Worm (Caenorhabditis elegans): ENCODE measurements around the gene col-10.
A peak's percentile ranks its signal among the peaks of the same experiment; 100 is the strongest.

col-10 gene

DNA sequence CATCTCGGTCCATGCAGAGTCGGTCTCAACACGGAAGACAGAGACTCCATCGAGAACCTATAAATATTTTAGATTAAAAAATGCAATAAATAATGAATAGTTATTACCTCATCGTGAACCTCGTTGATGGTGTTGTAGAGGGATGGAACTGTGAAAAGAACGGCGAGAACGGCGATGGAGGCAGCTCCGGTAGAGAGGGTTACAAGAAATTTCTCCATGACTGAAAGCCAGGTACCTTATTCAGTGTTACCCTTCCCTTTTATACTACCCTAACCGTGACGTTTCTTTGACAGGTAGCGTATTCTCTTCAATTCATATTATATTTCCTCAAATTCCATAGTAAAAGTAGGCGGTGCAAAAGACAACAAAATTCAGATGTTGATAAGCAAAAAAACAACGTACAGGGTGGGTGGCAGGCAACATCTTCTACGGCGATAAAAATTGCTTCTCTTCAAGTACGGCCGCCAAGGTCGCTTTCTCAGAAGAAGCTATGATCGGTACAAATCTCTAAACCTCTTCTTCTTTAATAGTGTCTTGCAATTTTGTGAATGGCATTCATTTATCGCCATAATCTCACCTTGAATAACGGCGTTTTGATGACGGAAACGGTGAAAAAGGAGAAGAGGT lies at the start of gene col-10:
col-10 (minus strand) TSS at position 235 of the 627 bp plus-strand sequence.
- no peak for TF ChIP-seq mdl-1 (tag; optimal IDR thresholded peaks at IDR 0.05)
- peak; percentile 6 for TF ChIP-seq hlh-11 (tag; optimal IDR thresholded peaks at IDR 0.05)
- TF ChIP-seq unc-62 (GFP tag; optimal IDR thresholded peaks at IDR 0.05 in 1 of 2) = peak in 1 of 2 experiments; percentile 66
- no peak for TF ChIP-seq unc-62 (tag; optimal IDR thresholded peaks at IDR 0.05)
- TF ChIP-seq tra-1 (GFP tag; IDR thresholded peaks at IDR 0.05) = no peak
- no peak for TF ChIP-seq egl-27 (tag; optimal IDR thresholded peaks at IDR 0.05)
- TF ChIP-seq saeg-2 (GFP tag; IDR thresholded peaks at IDR 0.05) = no peak
- no peak for TF ChIP-seq ceh-32 (tag; optimal IDR thresholded peaks at IDR 0.05; ENCODE audit: poor library complexity)
- no peak for TF ChIP-seq ZK337.2 (GFP tag; IDR thresholded peaks at IDR 0.05)
- peak; percentile 95 for TF ChIP-seq ama-1 (optimal IDR thresholded peaks at IDR 0.05)
- TF ChIP-seq snpc-1.2 (GFP tag; IDR thresholded peaks at IDR 0.05) = peak; percentile 35; the same call in 1 of the 2 replicates
- TF ChIP-seq attf-4 (tag; optimal IDR thresholded peaks at IDR 0.05) = no peak
- peak; percentile 76 for TF ChIP-seq nhr-25 (tag; optimal IDR thresholded peaks at IDR 0.05; ENCODE audit: borderline replicate concordance, insufficient read depth)
- TF ChIP-seq nhr-28 (tag; optimal IDR thresholded peaks at IDR 0.05) = peak; percentile 41
- no peak for TF ChIP-seq nhr-10 (tag; optimal IDR thresholded peaks at IDR 0.05)
- peak; percentile 3 for TF ChIP-seq mep-1 (tag; optimal IDR thresholded peaks at IDR 0.05)
- 0 out of 2 replicates have a peak, but pooled peaks have one; percentile 18 for TF ChIP-seq nhr-42 (GFP tag; IDR thresholded peaks at IDR 0.05)
- no peak for TF ChIP-seq spr-3 (GFP tag; optimal IDR thresholded peaks at IDR 0.05)
- TF ChIP-seq T26A8.4 (GFP tag; IDR thresholded peaks at IDR 0.05) = 0 out of 2 replicates have a peak, but pooled peaks have one; percentile 33
- no peak for TF ChIP-seq lin-15B (tag; optimal IDR thresholded peaks at IDR 0.05)
- TF ChIP-seq Y5F2A.4 (GFP tag; optimal IDR thresholded peaks at IDR 0.05) = no peak

- TF ChIP-seq nhr-77 (tag; optimal IDR thresholded peaks at IDR 0.05) (no peak), mdl-1 (tag; optimal IDR thresholded peaks at IDR 0.05) (no peak), aha-1 (tag) (peak; percentile 40), ceh-20 (GFP tag; IDR thresholded peaks at IDR 0.05) (no peak)
Observed at ce11 chrV:9213554-9213953, 48.4 kb upstream of the col-10 start, which contains the start of gene mdt-27. TSS of gene mdt-27 (minus strand) at chrV:9213654.

DNA sequence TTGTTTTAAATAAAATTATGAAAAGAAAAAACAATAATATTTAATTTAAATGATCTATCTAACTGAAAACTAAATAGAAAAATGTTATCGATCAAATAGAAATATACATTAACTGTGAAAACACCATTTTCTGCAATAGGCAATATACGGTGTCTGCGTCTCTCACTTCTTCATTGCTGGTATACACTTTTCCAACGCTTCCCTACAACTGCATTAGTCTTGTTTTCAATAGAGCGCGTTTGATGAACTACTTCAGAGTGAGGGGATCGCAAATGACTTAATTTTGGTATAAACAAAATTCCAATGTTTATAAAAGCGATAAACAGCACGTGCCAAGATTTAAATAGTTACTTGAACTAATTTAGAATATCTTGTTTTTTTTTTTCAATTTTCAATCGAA lies 47.4 kb upstream of the col-10 start:
- no peak for TF ChIP-seq ceh-62 (tag; optimal IDR thresholded peaks at IDR 0.05)
- TF ChIP-seq R02D3.7 (tag; optimal IDR thresholded peaks at IDR 0.05) = no peak
- no peak for TF ChIP-seq set-16 (GFP tag; IDR thresholded peaks at IDR 0.05)
- peak; percentile 17 for TF ChIP-seq nhr-6 (tag; optimal IDR thresholded peaks at IDR 0.05)
- TF ChIP-seq lin-1 (GFP tag; IDR thresholded peaks at IDR 0.05) = no peak
- no peak for TF ChIP-seq mxl-2 (GFP tag; conservative IDR thresholded peaks at IDR 0.05)
- no peak for TF ChIP-seq F10B5.3 (tag; optimal IDR thresholded peaks at IDR 0.05)
- TF ChIP-seq unc-62 (GFP tag; optimal IDR thresholded peaks at IDR 0.05 in 1 of 2) = no peak
- TF ChIP-seq unc-62 (tag; optimal IDR thresholded peaks at IDR 0.05) = no peak
- peak; percentile 56 for TF ChIP-seq hlh-11 (tag; optimal IDR thresholded peaks at IDR 0.05)
- TF ChIP-seq snpc-1.2 (GFP tag; IDR thresholded peaks at IDR 0.05) = no peak
- TF ChIP-seq spr-1 (tag; optimal IDR thresholded peaks at IDR 0.05) = no peak
- no peak for TF ChIP-seq jun-1 (tag; optimal IDR thresholded peaks at IDR 0.05)
- TF ChIP-seq ztf-7 (tag; optimal IDR thresholded peaks at IDR 0.05) = no peak
- no peak for TF ChIP-seq daf-16 (GFP tag; optimal IDR thresholded peaks at IDR 0.05)
- TF ChIP-seq daf-16 (tag; optimal IDR thresholded peaks at IDR 0.05) = peak; percentile 81
- no peak for TF ChIP-seq nhr-42 (GFP tag; IDR thresholded peaks at IDR 0.05)
- TF ChIP-seq sdz-12 (GFP tag; optimal IDR thresholded peaks at IDR 0.05) = no peak
- no peak for TF ChIP-seq egl-27 (tag; optimal IDR thresholded peaks at IDR 0.05)
- no peak for TF ChIP-seq cey-2 (tag; optimal IDR thresholded peaks at IDR 0.05; ENCODE audit: borderline replicate concordance, insufficient read depth)
- no peak for TF ChIP-seq fkh-10 (GFP tag; optimal IDR thresholded peaks at IDR 0.05)
- TF ChIP-seq spr-3 (GFP tag; optimal IDR thresholded peaks at IDR 0.05) = no peak
- TF ChIP-seq saeg-2 (GFP tag; IDR thresholded peaks at IDR 0.05) = no peak
- no peak for TF ChIP-seq D1046.2 (GFP tag; IDR thresholded peaks at IDR 0.05)
- no peak for TF ChIP-seq lim-7 (GFP tag; IDR thresholded peaks at IDR 0.05)
- no peak for TF ChIP-seq ZK546.5 (tag; optimal IDR thresholded peaks at IDR 0.05)
- TF ChIP-seq nhr-10 (tag; optimal IDR thresholded peaks at IDR 0.05) = no peak
- no peak for TF ChIP-seq unc-39 (tag; optimal IDR thresholded peaks at IDR 0.05)
- peak; percentile 30 for TF ChIP-seq nhr-25 (tag; optimal IDR thresholded peaks at IDR 0.05; ENCODE audit: borderline replicate concordance, insufficient read depth)
- no peak for TF ChIP-seq F49E8.2 (tag; optimal IDR thresholded peaks at IDR 0.05; ENCODE audit: borderline replicate concordance)
- TF ChIP-seq pha-4 (GFP tag; IDR thresholded peaks at IDR 0.05) = no peak
- peak; percentile 64 for TF ChIP-seq pha-4 (tag; optimal IDR thresholded peaks at IDR 0.05)
- TF ChIP-seq ZK337.2 (GFP tag; IDR thresholded peaks at IDR 0.05) = no peak
- TF ChIP-seq lin-13 (GFP tag; optimal IDR thresholded peaks at IDR 0.05) = no peak
